Worm (Caenorhabditis elegans): ENCODE results near the gene Y47D3A.32.

ce11 chrIII:11227025-11227424, 25.2 kb upstream of the Y47D3A.32 start, which contains the start of gene tbx-37:
- no peak for TF ChIP-seq him-1 (tag; optimal IDR thresholded peaks at IDR 0.05)
- TF ChIP-seq dao-5 (tag; optimal IDR thresholded peaks at IDR 0.05) = no peak
